Worm (Caenorhabditis elegans): ENCODE results near the gene grl-17.

ce11 chrV:13591504-13592174 lies 27.9 kb upstream of the grl-17 start, which contains the start of gene tbcb-1:
- no peak for TF ChIP-seq sem-2 (GFP tag; optimal IDR thresholded peaks at IDR 0.05)
- no peak for TF ChIP-seq nhr-76 (tag; optimal IDR thresholded peaks at IDR 0.05)
- no peak for TF ChIP-seq tbx-8 (GFP tag; optimal IDR thresholded peaks at IDR 0.05)
- TF ChIP-seq mep-1 (tag; optimal IDR thresholded peaks at IDR 0.05) = no peak
- TF ChIP-seq zip-8 (tag; optimal IDR thresholded peaks at IDR 0.05) = no peak
- no peak for TF ChIP-seq blmp-1 (tag; optimal IDR thresholded peaks at IDR 0.05)
- TF ChIP-seq unc-62 (GFP tag; optimal IDR thresholded peaks at IDR 0.05) = no peak
- TF ChIP-seq M03D4.4 (tag; optimal IDR thresholded peaks at IDR 0.05) = no peak
- TF ChIP-seq lsy-2 (tag; optimal IDR thresholded peaks at IDR 0.05) = no peak
- TF ChIP-seq nhr-237 (tag; optimal IDR thresholded peaks at IDR 0.05) = no peak
